Worm (Caenorhabditis elegans) whole organism, early embryonic: ENCODE results near the gene btb-8.

Source experiments
- aly-1 ChIP-seq: sonication (generic microtip); optimal IDR thresholded peaks from 2 replicates; lab custom pipeline; 2016; ENCODE audit warnings: missing genetic modification characterization, missing compliant biosample characterization
- ama-1 ChIP-seq: fragments of 150-350 bp; optimal IDR thresholded peaks from 2 replicates; lab custom pipeline; 2014
- ceh-13 ChIP-seq: fragments of 200-800 bp; sonication (Bioruptor generic); optimal IDR thresholded peaks from 2 replicates; lab custom pipeline; 2018; ENCODE audit warnings: mild to moderate bottlenecking, missing genetic modification characterization, missing compliant biosample characterization
- hmg-4 ChIP-seq: fragments of 200-800 bp; sonication (Bioruptor generic); optimal IDR thresholded peaks from 2 replicates; lab custom pipeline; 2018; ENCODE audit warnings: mild to moderate bottlenecking, missing genetic modification characterization, missing compliant biosample characterization
- hnd-1 ChIP-seq: sonication (generic microtip); optimal IDR thresholded peaks from 2 replicates; lab custom pipeline; 2016; ENCODE audit warnings: missing genetic modification characterization, missing compliant biosample characterization
- scrt-1 ChIP-seq: fragments of 200-800 bp; sonication (Bioruptor generic); IDR thresholded peaks from 2 replicates; pipeline ENCODE4 v1.3.6; 2022; ENCODE audit warnings: missing genetic modification characterization, missing compliant biosample characterization

ce11 chrII:1714772-1715353, 7.7 kb upstream of the btb-8 start, which contains the start of gene btb-6:
- no peak for TF ChIP-seq hmg-4
- no peak for TF ChIP-seq ama-1 (lab: Kevin White, UChicago)
- no peak for TF ChIP-seq hnd-1 (tag; lab: Kevin White, UChicago)
- no peak for TF ChIP-seq aly-1 (tag; lab: Kevin White, UChicago)
- peak; percentile 1 for TF ChIP-seq ceh-13 (GFP tag; lab: Kevin White, UChicago)
- TF ChIP-seq scrt-1 (GFP tag; lab: Robert Waterston, UW) = no peak
